Fruit fly (Drosophila melanogaster) whole organism, embryonic: Measurements from ENCODE around the gene Iyd.
A peak's percentile ranks its signal among the peaks of the same experiment; 100 is the strongest.

Experiments
- Adf1 ChIP-seq: fragments of 200-800 bp; sonication (Bioruptor generic); IDR thresholded peaks from 2 replicates; pipeline ENCODE4 v1.3.6; 2022; ENCODE audit warnings: missing biosample characterization, missing genetic modification characterization
- Bteb2 ChIP-seq: fragments of 200-800 bp; sonication (Bioruptor generic); optimal IDR thresholded peaks from 2 replicates; lab custom pipeline; 2016; ENCODE audit warnings: missing biosample characterization, missing genetic modification characterization
- CG10147 ChIP-seq: fragments of 200-800 bp; sonication (Bioruptor generic); optimal IDR thresholded peaks from 2 replicates; lab custom pipeline; 2019; ENCODE audit warnings: missing biosample characterization, mild to moderate bottlenecking, missing genetic modification characterization, moderate library complexity
- CG11504 ChIP-seq: fragments of 200-800 bp; sonication (Bioruptor generic); optimal IDR thresholded peaks from 3 replicates; lab custom pipeline; 2019; ENCODE audit warnings: missing biosample characterization, mild to moderate bottlenecking, missing genetic modification characterization, moderate library complexity
- CG1233 ChIP-seq: fragments of 200-800 bp; sonication (Bioruptor generic); optimal IDR thresholded peaks from 4 replicates; lab custom pipeline; 2018; ENCODE audit warnings: missing biosample characterization, mild to moderate bottlenecking, missing genetic modification characterization
- CG12744 ChIP-seq: fragments of 200-800 bp; sonication (Bioruptor generic); optimal IDR thresholded peaks from 2 replicates; lab custom pipeline; 2016; ENCODE audit warnings: missing biosample characterization, missing genetic modification characterization
- CG13624 ChIP-seq: fragments of 200-800 bp; sonication (Bioruptor generic); optimal IDR thresholded peaks from 2 replicates; lab custom pipeline; 2016; ENCODE audit warnings: missing biosample characterization, missing genetic modification characterization
- CG18262 ChIP-seq: fragments of 200-800 bp; optimal IDR thresholded peaks from 3 replicates; lab custom pipeline; 2019; ENCODE audit warnings: missing biosample characterization, mild to moderate bottlenecking, missing genetic modification characterization, moderate library complexity
- CG18619 ChIP-seq: fragments of 200-800 bp; sonication (Bioruptor generic); optimal IDR thresholded peaks from 3 replicates; lab custom pipeline; 2017; ENCODE audit warnings: missing biosample characterization, mild to moderate bottlenecking, missing genetic modification characterization
- CG4360 ChIP-seq: fragments of 200-800 bp; sonication (Bioruptor generic); IDR thresholded peaks from 2 replicates; pipeline ENCODE4 v1.3.6; 2022; ENCODE audit warnings: missing biosample characterization, missing genetic modification characterization
- CG4730 ChIP-seq: fragments of 200-800 bp; sonication (Bioruptor generic); IDR thresholded peaks from 2 replicates; pipeline ENCODE4 v1.3.6; 2022; ENCODE audit warnings: missing biosample characterization, missing genetic modification characterization
- CG6813 ChIP-seq: fragments of 200-800 bp; sonication (Bioruptor generic); optimal IDR thresholded peaks from 2 replicates; lab custom pipeline; 2017; ENCODE audit warnings: missing biosample characterization, missing genetic modification characterization, mild to moderate bottlenecking, moderate library complexity, missing genetic modification reagents
- CG7786 ChIP-seq: fragments of 200-800 bp; sonication (Bioruptor generic); optimal IDR thresholded peaks from 2 replicates; lab custom pipeline; 2016; ENCODE audit warnings: missing biosample characterization, missing genetic modification characterization
- CG8359 ChIP-seq: fragments of 200-800 bp; sonication (Bioruptor generic); optimal IDR thresholded peaks from 2 replicates; lab custom pipeline; 2017; ENCODE audit warnings: missing biosample characterization, mild to moderate bottlenecking, missing genetic modification characterization, borderline replicate concordance
- CG8478 ChIP-seq: fragments of >200 bp; optimal IDR thresholded peaks from 2 replicates; lab custom pipeline; 2018
- CG8944 ChIP-seq: fragments of 200-800 bp; sonication (Bioruptor generic); optimal IDR thresholded peaks from 3 replicates; lab custom pipeline; 2016; ENCODE audit warnings: missing biosample characterization, missing genetic modification characterization
- CTCF ChIP-seq: fragments of 200-800 bp; sonication (Bioruptor generic); optimal IDR thresholded peaks from 2 replicates; lab custom pipeline; 2017; ENCODE audit warnings: missing biosample characterization, mild to moderate bottlenecking, missing genetic modification characterization, moderate library complexity
- Camta ChIP-seq: fragments of 200-800 bp; sonication (Bioruptor generic); optimal IDR thresholded peaks from 2 replicates; lab custom pipeline; 2016; ENCODE audit warnings: missing biosample characterization, missing genetic modification characterization
- CrebB ChIP-seq: fragments of 200-800 bp; sonication (Bioruptor generic); optimal IDR thresholded peaks from 3 replicates; lab custom pipeline; 2018; ENCODE audit warnings: missing biosample characterization, mild to moderate bottlenecking, missing genetic modification characterization
- Dref ChIP-seq: fragments of 200-800 bp; sonication (Bioruptor generic); IDR thresholded peaks from 2 replicates; pipeline ENCODE4 v1.3.6; 2022; ENCODE audit warnings: missing biosample characterization, missing genetic modification characterization
- Ets97D ChIP-seq: fragments of 200-800 bp; sonication (Bioruptor generic); optimal IDR thresholded peaks from 3 replicates; lab custom pipeline; 2016; ENCODE audit warnings: missing biosample characterization, missing genetic modification characterization
- MBD-R2 ChIP-seq: fragments of 200-800 bp; sonication (Bioruptor generic); IDR thresholded peaks from 2 replicates; pipeline ENCODE4 v1.3.6; 2022; ENCODE audit warnings: missing biosample characterization, missing genetic modification characterization
- Max ChIP-seq: fragments of 200-800 bp; sonication (Bioruptor generic); optimal IDR thresholded peaks from 2 replicates; lab custom pipeline; 2016; ENCODE audit warnings: missing biosample characterization, mild to moderate bottlenecking, missing genetic modification characterization
- NfI ChIP-seq: fragments of 200-800 bp; sonication (Bioruptor generic); optimal IDR thresholded peaks from 3 replicates; lab custom pipeline; 2018; ENCODE audit warnings: missing biosample characterization, mild to moderate bottlenecking, missing genetic modification characterization, moderate library complexity
- Stat92E ChIP-seq, 3 experiments: fragments of >200 bp in 2 of 3; fragments of 200-800 bp in 1 of 3; sonication (Bioruptor generic) in 1 of 3; optimal IDR thresholded peaks; 2 replicates each; lab custom pipeline; 2017 to 2019; ENCODE audit warnings: missing biosample characterization in 3 of 3, missing genetic modification characterization in 3 of 3, mild to moderate bottlenecking in 1 of 3, moderate library complexity in 1 of 3
- TFAM ChIP-seq: fragments of 200-800 bp; sonication (Bioruptor generic); optimal IDR thresholded peaks from 2 replicates; lab custom pipeline; 2017; ENCODE audit warnings: missing biosample characterization, missing genetic modification characterization, inconsistent platforms
- Tbp ChIP-seq: fragments of >200 bp; optimal IDR thresholded peaks from 2 replicates; lab custom pipeline; 2018; ENCODE audit warnings: missing biosample characterization, missing genetic modification characterization
- Vsx1 ChIP-seq: fragments of 200-800 bp; sonication (Bioruptor generic); optimal IDR thresholded peaks from 2 replicates; lab custom pipeline; 2017; ENCODE audit warnings: missing biosample characterization, mild to moderate bottlenecking, missing genetic modification characterization, missing genetic modification reagents
- ash1 ChIP-seq: fragments of 200-800 bp; sonication (Bioruptor generic); optimal IDR thresholded peaks from 2 replicates; lab custom pipeline; 2018; ENCODE audit warnings: missing biosample characterization, mild to moderate bottlenecking, missing genetic modification characterization
- bab2 ChIP-seq: fragments of 200-800 bp; sonication (Bioruptor generic); optimal IDR thresholded peaks from 2 replicates; lab custom pipeline; 2016; ENCODE audit warnings: missing biosample characterization, missing genetic modification characterization
- cas ChIP-seq: fragments of 200-800 bp; sonication (Bioruptor generic); IDR thresholded peaks from 2 replicates; pipeline ENCODE4 v1.3.6; 2022; ENCODE audit warnings: missing biosample characterization, missing genetic modification characterization
- ci ChIP-seq: fragments of 200-800 bp; sonication (Bioruptor generic); IDR thresholded peaks from 3 replicates; pipeline ENCODE4 v1.3.6; 2022; ENCODE audit warnings: missing biosample characterization, missing genetic modification characterization
- crc ChIP-seq: fragments of 200-800 bp; sonication (Bioruptor generic); optimal IDR thresholded peaks from 2 replicates; lab custom pipeline; 2016; ENCODE audit warnings: missing biosample characterization, missing genetic modification characterization
- crp ChIP-seq, 2 experiments: fragments of 200-800 bp; sonication (Bioruptor generic); optimal IDR thresholded peaks; 2 replicates in 1 of 2; 3 replicates in 1 of 2; lab custom pipeline; 2017; ENCODE audit warnings: missing biosample characterization in 2 of 2, missing genetic modification characterization in 2 of 2, mild to moderate bottlenecking in 1 of 2, moderate library complexity in 1 of 2
- emc ChIP-seq: fragments of 200-800 bp; sonication (Bioruptor generic); optimal IDR thresholded peaks from 2 replicates; lab custom pipeline; 2016; ENCODE audit warnings: missing biosample characterization, missing genetic modification characterization
- en ChIP-seq: fragments of 200-800 bp; sonication (Bioruptor generic); optimal IDR thresholded peaks from 2 replicates; lab custom pipeline; 2016; ENCODE audit warnings: missing biosample characterization, missing genetic modification characterization
- ewg ChIP-seq: fragments of 200-800 bp; sonication (Bioruptor generic); optimal IDR thresholded peaks from 3 replicates; lab custom pipeline; 2017; ENCODE audit warnings: mild to moderate bottlenecking, missing biosample characterization, missing genetic modification reagents, missing genetic modification characterization
- ftz-f1 ChIP-seq: fragments of 200-800 bp; sonication (Bioruptor generic); optimal IDR thresholded peaks from 2 replicates; lab custom pipeline; 2016; ENCODE audit warnings: missing biosample characterization, missing genetic modification characterization
- lola ChIP-seq, 3 experiments: fragments of >200 bp in 2 of 3; fragments of 200-800 bp in 1 of 3; sonication (Bioruptor generic) in 1 of 3; optimal IDR thresholded peaks; 2 replicates each; lab custom pipeline; 2017 to 2019; ENCODE audit warnings: missing biosample characterization in 3 of 3, missing genetic modification characterization in 3 of 3, mild to moderate bottlenecking in 1 of 3, moderate library complexity in 1 of 3
- nerfin-1 ChIP-seq: fragments of 200-800 bp; sonication (Bioruptor generic); optimal IDR thresholded peaks from 3 replicates; lab custom pipeline; 2019; ENCODE audit warnings: missing biosample characterization, mild to moderate bottlenecking, missing genetic modification characterization, moderate library complexity
- pan ChIP-seq, 4 experiments: fragments of >200 bp in 3 of 4; fragments of 200-800 bp in 1 of 4; sonication (Bioruptor generic) in 1 of 4; optimal IDR thresholded peaks in 3 of 4; IDR thresholded peaks in 1 of 4; 2 replicates each; pipeline versions ENCODE4 v1.3.6 to Lab custom; 2017 to 2022; ENCODE audit warnings: missing biosample characterization in 2 of 4, missing genetic modification characterization in 2 of 4, mixed read lengths in 1 of 4
- pb ChIP-seq: fragments of 200-800 bp; sonication (Bioruptor generic); optimal IDR thresholded peaks from 3 replicates; lab custom pipeline; 2016; ENCODE audit warnings: missing biosample characterization, missing genetic modification characterization
- pros ChIP-seq: fragments of 200-800 bp; sonication (Bioruptor generic); optimal IDR thresholded peaks from 3 replicates; lab custom pipeline; 2019; ENCODE audit warnings: missing biosample characterization, mild to moderate bottlenecking, missing genetic modification characterization, moderate library complexity
- run ChIP-seq: fragments of 200-800 bp; sonication (Bioruptor generic); optimal IDR thresholded peaks from 3 replicates; lab custom pipeline; 2018; ENCODE audit warnings: missing biosample characterization, mild to moderate bottlenecking, missing genetic modification characterization
- sens ChIP-seq: fragments of 200-800 bp; sonication (Bioruptor generic); peaks from one replicate; lab custom pipeline; 2016; ENCODE audit warnings: missing biosample characterization, missing genetic modification characterization
- slbo ChIP-seq: fragments of 200-800 bp; sonication (Bioruptor generic); IDR thresholded peaks from 2 replicates; pipeline ENCODE4 v1.3.6; 2022; ENCODE audit warnings: missing biosample characterization, missing genetic modification characterization
- so ChIP-seq: fragments of 200-800 bp; sonication (Bioruptor generic); IDR thresholded peaks from 3 replicates; pipeline ENCODE4 v1.3.6; 2022; ENCODE audit warnings: missing biosample characterization, missing genetic modification characterization
- tup ChIP-seq: fragments of 200-800 bp; sonication (Bioruptor generic); optimal IDR thresholded peaks from 2 replicates; lab custom pipeline; 2016; ENCODE audit warnings: missing biosample characterization, mild to moderate bottlenecking, missing genetic modification characterization, moderate library complexity
- usp ChIP-seq: fragments of >200 bp; optimal IDR thresholded peaks from 2 replicates; lab custom pipeline; 2017; ENCODE audit warnings: missing biosample characterization, missing genetic modification characterization
- vfl ChIP-seq: fragments of 200-800 bp; sonication (Bioruptor generic); optimal IDR thresholded peaks from 2 replicates; lab custom pipeline; 2016; ENCODE audit warnings: missing biosample characterization, missing genetic modification characterization
- zf30C ChIP-seq: fragments of 200-800 bp; sonication (Bioruptor generic); optimal IDR thresholded peaks from 3 replicates; lab custom pipeline; 2018; ENCODE audit warnings: missing biosample characterization, mild to moderate bottlenecking, missing genetic modification characterization

Gene Iyd

dm6 chr3L:11047877-11048276 lies 48.2 kb downstream of the Iyd start (continued):
- TF ChIP-seq Max (GFP tag; lab: Kevin White, UChicago) (peak; percentile 24), CG10147 (GFP tag; lab: Kevin White, UChicago) (no peak), Camta (GFP tag; lab: Kevin White, UChicago) (peak; percentile 76), CG18262 (peak; percentile 63), CG8944 (GFP tag; lab: Kevin White, UChicago) (peak; percentile 86), CrebB (tag; lab: Kevin White, UChicago) (peak; percentile 24), nerfin-1 (tag; lab: Kevin White, UChicago) (peak; percentile 43), usp (GFP tag; lab: Kevin White, UChicago) (no peak), CG18619 (GFP tag; lab: Kevin White, UChicago) (peak; percentile 73), CG8478 (lab: Kevin White, UChicago) (no peak), Stat92E (GFP tag; optimal IDR thresholded peaks at IDR 0.05; lab: Kevin White, UChicago) (no peak), crp (GFP tag; optimal IDR thresholded peaks at IDR 0.05; lab: Kevin White, UChicago) (peak in 1 of 2 experiments; percentile 14), CG7786 (GFP tag; lab: Kevin White, UChicago) (peak; percentile 65), pan (optimal IDR thresholded peaks at IDR 0.05; lab: Kevin White, UChicago) (no peak), pan (GFP tag; optimal IDR thresholded peaks at IDR 0.05 in 1 of 2, IDR thresholded peaks at IDR 0.05 in 1 of 2) (peak in 1 of 2 experiments; percentile 75), Bteb2 (GFP tag; lab: Kevin White, UChicago) (no peak), ash1 (GFP tag; lab: Kevin White, UChicago) (peak; percentile 24), emc (GFP tag; lab: Kevin White, UChicago) (peak; percentile 40), so (GFP tag; lab: Robert Waterston, UW) (0 out of 3 replicates have a peak, but pooled peaks have one; percentile 42), pb (GFP tag; lab: Kevin White, UChicago) (peak; percentile 77), CG1233 (GFP tag; lab: Kevin White, UChicago) (peak; percentile 68), TFAM (GFP tag; lab: Kevin White, UChicago) (no peak), bab2 (GFP tag; lab: Kevin White, UChicago) (peak; percentile 78), crc (no peak), sens (GFP tag; lab: Kevin White, UChicago) (peak; percentile 94), lola (GFP tag; optimal IDR thresholded peaks at IDR 0.05; lab: Kevin White, UChicago) (peak in 1 of 3 experiments; percentile 39), CG12744 (GFP tag; lab: Kevin White, UChicago) (peak; percentile 85), MBD-R2 (GFP tag; lab: Robert Waterston, UW) (peak; percentile 30; the same call in 1 of the 2 replicates), CG11504 (tag; lab: Kevin White, UChicago) (peak; percentile 74), ci (GFP tag; lab: Robert Waterston, UW) (peak; percentile 93), CTCF (GFP tag; lab: Kevin White, UChicago) (peak; percentile 99), CG13624 (GFP tag; lab: Kevin White, UChicago) (peak; percentile 69), vfl (GFP tag; lab: Kevin White, UChicago) (peak; percentile 32), zf30C (GFP tag; lab: Kevin White, UChicago) (no peak), CG8359 (GFP tag; lab: Kevin White, UChicago) (no peak), tup (no peak), run (tag; lab: Kevin White, UChicago) (no peak), pros (GFP tag; lab: Kevin White, UChicago) (no peak), slbo (GFP tag; lab: Robert Waterston, UW) (peak; percentile 87), CG6813 (GFP tag; lab: Kevin White, UChicago) (peak; percentile 63), CG4730 (peak; percentile 52; the same call in 1 of the 2 replicates), en (GFP tag; lab: Kevin White, UChicago) (peak; percentile 44), ftz-f1 (GFP tag; lab: Kevin White, UChicago) (peak; percentile 41), NfI (GFP tag; lab: Kevin White, UChicago) (peak; percentile 79), cas (no peak), Ets97D (peak; percentile 36), Vsx1 (GFP tag; lab: Kevin White, UChicago) (peak; percentile 83), ewg (peak; percentile 72), CG4360 (GFP tag; lab: Robert Waterston, UW) (no peak; the same call in 1 of the 2 replicates), Dref (no peak), Tbp (GFP tag; lab: Kevin White, UChicago) (no peak), Adf1 (peak; percentile 19; the same call in 1 of the 2 replicates)
